Worm (Caenorhabditis elegans): ENCODE data around the gene ceh-37.

ceh-37 gene

ce11 chrX:14213314-14213713, 5.5 kb upstream of the ceh-37 start:
- no peak for TF ChIP-seq klf-2 (GFP tag; conservative IDR thresholded peaks at IDR 0.05)
- TF ChIP-seq ztf-29 (GFP tag; IDR thresholded peaks at IDR 0.05), result no peak
- no peak for TF ChIP-seq ztf-23 (GFP tag; IDR thresholded peaks at IDR 0.05)
- no peak for TF ChIP-seq T22C8.4 (GFP tag; IDR thresholded peaks at IDR 0.05)
- TF ChIP-seq ref-1 (GFP tag; conservative IDR thresholded peaks at IDR 0.05), result no peak
- TF ChIP-seq med-1 (GFP tag; optimal IDR thresholded peaks at IDR 0.05; ENCODE audit: insufficient read depth), result no peak
- no peak for TF ChIP-seq cog-1 (tag; optimal IDR thresholded peaks at IDR 0.05)

- no peak for TF ChIP-seq ztf-29 (GFP tag; IDR thresholded peaks at IDR 0.05)
- no peak for TF ChIP-seq cog-1 (tag; optimal IDR thresholded peaks at IDR 0.05)
- TF ChIP-seq ztf-23 (GFP tag; IDR thresholded peaks at IDR 0.05), result no peak
- no peak for TF ChIP-seq flt-1 (GFP tag; IDR thresholded peaks at IDR 0.05)
- no peak for TF ChIP-seq med-1 (GFP tag; optimal IDR thresholded peaks at IDR 0.05; ENCODE audit: insufficient read depth)
- no peak for TF ChIP-seq ref-1 (GFP tag; conservative IDR thresholded peaks at IDR 0.05)
- no peak for TF ChIP-seq T22C8.4 (GFP tag; IDR thresholded peaks at IDR 0.05)
- TF ChIP-seq tab-1 (GFP tag; IDR thresholded peaks at IDR 0.05), result no peak
These were observed 1.5 kb downstream of the ceh-37 start for ce11 chrX:14206321-14206720.

ce11 chrX:14194251-14194650, 13.5 kb downstream of the ceh-37 start:
- TF ChIP-seq tab-1 (GFP tag; IDR thresholded peaks at IDR 0.05) (no peak), ztf-23 (GFP tag; IDR thresholded peaks at IDR 0.05) (no peak), ztf-29 (GFP tag; IDR thresholded peaks at IDR 0.05) (no peak), cog-1 (tag; optimal IDR thresholded peaks at IDR 0.05) (no peak), ref-1 (GFP tag; conservative IDR thresholded peaks at IDR 0.05) (no peak), T22C8.4 (GFP tag; IDR thresholded peaks at IDR 0.05) (no peak), med-1 (GFP tag; optimal IDR thresholded peaks at IDR 0.05; ENCODE audit: insufficient read depth) (no peak), klf-2 (GFP tag; conservative IDR thresholded peaks at IDR 0.05) (no peak), flt-1 (GFP tag; IDR thresholded peaks at IDR 0.05) (no peak)

ce11 chrX:14186466-14186865, 21.3 kb downstream of the ceh-37 start, which contains the start of gene ceh-36:
ceh-36 (minus strand) TSS chrX:14186566.
- TF ChIP-seq klf-2 (GFP tag; conservative IDR thresholded peaks at IDR 0.05) (no peak), T22C8.4 (GFP tag; IDR thresholded peaks at IDR 0.05) (no peak), cog-1 (tag; optimal IDR thresholded peaks at IDR 0.05) (no peak), tab-1 (GFP tag; IDR thresholded peaks at IDR 0.05) (no peak)

ce11 chrX:14185631-14186030, 22.2 kb downstream of the ceh-37 start:
- TF ChIP-seq T22C8.4 (GFP tag; IDR thresholded peaks at IDR 0.05), result no peak
- TF ChIP-seq flt-1 (GFP tag; IDR thresholded peaks at IDR 0.05), result no peak
- TF ChIP-seq ztf-29 (GFP tag; IDR thresholded peaks at IDR 0.05), result no peak
- no peak for TF ChIP-seq klf-2 (GFP tag; conservative IDR thresholded peaks at IDR 0.05)

- TF ChIP-seq med-1 (GFP tag; optimal IDR thresholded peaks at IDR 0.05; ENCODE audit: insufficient read depth) (no peak), klf-2 (GFP tag; conservative IDR thresholded peaks at IDR 0.05) (no peak), T22C8.4 (GFP tag; IDR thresholded peaks at IDR 0.05) (no peak), flt-1 (GFP tag; IDR thresholded peaks at IDR 0.05) (no peak), cog-1 (tag; optimal IDR thresholded peaks at IDR 0.05) (no peak), ref-1 (GFP tag; conservative IDR thresholded peaks at IDR 0.05) (no peak), tab-1 (GFP tag; IDR thresholded peaks at IDR 0.05) (no peak)
These were observed 25.3 kb downstream of the ceh-37 start for ce11 chrX:14182514-14182913.

- TF ChIP-seq T22C8.4 (GFP tag; IDR thresholded peaks at IDR 0.05) (no peak), flt-1 (GFP tag; IDR thresholded peaks at IDR 0.05) (no peak), tab-1 (GFP tag; IDR thresholded peaks at IDR 0.05) (no peak), ztf-23 (GFP tag; IDR thresholded peaks at IDR 0.05) (no peak), ref-1 (GFP tag; conservative IDR thresholded peaks at IDR 0.05) (no peak), klf-2 (GFP tag; conservative IDR thresholded peaks at IDR 0.05) (no peak), ztf-29 (GFP tag; IDR thresholded peaks at IDR 0.05) (no peak), med-1 (GFP tag; optimal IDR thresholded peaks at IDR 0.05; ENCODE audit: insufficient read depth) (no peak), cog-1 (tag; optimal IDR thresholded peaks at IDR 0.05) (no peak)
These were observed 27.6 kb downstream of the ceh-37 start, which contains the start of gene C37E2.3 for ce11 chrX:14180151-14180550. C37E2.3 (plus strand) TSS chrX:14180451.

- TF ChIP-seq ref-1 (GFP tag; conservative IDR thresholded peaks at IDR 0.05) (no peak), flt-1 (GFP tag; IDR thresholded peaks at IDR 0.05) (no peak), klf-2 (GFP tag; conservative IDR thresholded peaks at IDR 0.05) (no peak), med-1 (GFP tag; optimal IDR thresholded peaks at IDR 0.05; ENCODE audit: insufficient read depth) (no peak), T22C8.4 (GFP tag; IDR thresholded peaks at IDR 0.05) (no peak), cog-1 (tag; optimal IDR thresholded peaks at IDR 0.05) (no peak), ztf-23 (GFP tag; IDR thresholded peaks at IDR 0.05) (no peak), ztf-29 (GFP tag; IDR thresholded peaks at IDR 0.05) (no peak), tab-1 (GFP tag; IDR thresholded peaks at IDR 0.05) (no peak)
These were observed 28.3 kb downstream of the ceh-37 start for ce11 chrX:14179488-14179887.

ce11 chrX:14178688-14179087, 29.1 kb downstream of the ceh-37 start, which contains the start of gene C37E2.10:
C37E2.10 (plus strand) TSS chrX:14178988.
- TF ChIP-seq flt-1 (GFP tag; IDR thresholded peaks at IDR 0.05) (no peak), klf-2 (GFP tag; conservative IDR thresholded peaks at IDR 0.05) (no peak), T22C8.4 (GFP tag; IDR thresholded peaks at IDR 0.05) (no peak), ztf-23 (GFP tag; IDR thresholded peaks at IDR 0.05) (no peak), med-1 (GFP tag; optimal IDR thresholded peaks at IDR 0.05; ENCODE audit: insufficient read depth) (no peak), ref-1 (GFP tag; conservative IDR thresholded peaks at IDR 0.05) (no peak), tab-1 (GFP tag; IDR thresholded peaks at IDR 0.05) (no peak), ztf-29 (GFP tag; IDR thresholded peaks at IDR 0.05) (no peak), cog-1 (tag; optimal IDR thresholded peaks at IDR 0.05) (no peak)

- no peak for TF ChIP-seq cog-1 (tag; optimal IDR thresholded peaks at IDR 0.05)
- TF ChIP-seq med-1 (GFP tag; optimal IDR thresholded peaks at IDR 0.05; ENCODE audit: insufficient read depth), result no peak
- TF ChIP-seq ztf-23 (GFP tag; IDR thresholded peaks at IDR 0.05), result no peak
- TF ChIP-seq T22C8.4 (GFP tag; IDR thresholded peaks at IDR 0.05), result no peak
- no peak for TF ChIP-seq ztf-29 (GFP tag; IDR thresholded peaks at IDR 0.05)
- TF ChIP-seq ref-1 (GFP tag; conservative IDR thresholded peaks at IDR 0.05), result no peak
- no peak for TF ChIP-seq tab-1 (GFP tag; IDR thresholded peaks at IDR 0.05)
- TF ChIP-seq klf-2 (GFP tag; conservative IDR thresholded peaks at IDR 0.05), result no peak
- no peak for TF ChIP-seq flt-1 (GFP tag; IDR thresholded peaks at IDR 0.05)
These were observed 32.1 kb downstream of the ceh-37 start, which contains the start of gene C37E2.2 for ce11 chrX:14175740-14176139. C37E2.2 (plus strand) TSS chrX:14176040.
